Worm (Caenorhabditis elegans) whole organism, L4 larva: ENCODE measurements around the gene ZC443.4.

ENCODE experiments used
- D1046.2 ChIP-seq: fragments of 200-800 bp; sonication (Bioruptor generic); IDR thresholded peaks from 2 replicates; pipeline ENCODE4 v1.3.6; 2022; ENCODE audit warnings: missing genetic modification characterization, missing compliant biosample characterization
- F26F4.8 ChIP-seq: fragments of 200-800 bp; sonication (Bioruptor generic); conservative IDR thresholded peaks from 2 replicates; pipeline ENCODE4 v1.3.6; 2022; ENCODE audit warnings: missing genetic modification characterization, missing compliant biosample characterization
- F37D6.2 ChIP-seq: sonication (generic microtip); optimal IDR thresholded peaks from 2 replicates; lab custom pipeline; 2016; ENCODE audit warnings: mild to moderate bottlenecking, missing genetic modification characterization, missing compliant biosample characterization
- F44E2.7 ChIP-seq: fragments of 200-800 bp; sonication (Bioruptor generic); IDR thresholded peaks from 2 replicates; pipeline ENCODE4 v2.1.2; 2022; ENCODE audit warnings: missing genetic modification characterization, missing compliant biosample characterization
- F49E8.2 ChIP-seq: sonication (generic microtip); optimal IDR thresholded peaks from 2 replicates; lab custom pipeline; 2016; ENCODE audit warnings: missing compliant biosample characterization, mild to moderate bottlenecking, missing genetic modification characterization, borderline replicate concordance
- Y105C5A.15 ChIP-seq: fragments of 200-800 bp; sonication (Bioruptor generic); IDR thresholded peaks from 2 replicates; pipeline ENCODE4 v1.3.6; 2022; ENCODE audit warnings: missing genetic modification characterization, missing compliant biosample characterization
- ZK337.2 ChIP-seq: fragments of 200-800 bp; sonication (Bioruptor generic); IDR thresholded peaks from 2 replicates; pipeline ENCODE4 v1.3.6; 2022; ENCODE audit warnings: missing genetic modification reagents, missing genetic modification characterization, missing compliant biosample characterization
- ceh-62 ChIP-seq: sonication (generic microtip); optimal IDR thresholded peaks from 2 replicates; lab custom pipeline; 2017; ENCODE audit warnings: missing biosample characterization, missing genetic modification characterization
- ceh-82 ChIP-seq: sonication (generic microtip); optimal IDR thresholded peaks from 2 replicates; lab custom pipeline; 2017; ENCODE audit warnings: missing biosample characterization, missing genetic modification characterization
- daf-16 ChIP-seq, 3 experiments: sonication (generic microtip); optimal IDR thresholded peaks; 2 replicates each; lab custom pipeline; 2016 to 2017; ENCODE audit warnings: missing genetic modification characterization in 3 of 3, missing genetic modification reagents in 3 of 3, mild to moderate bottlenecking in 2 of 3, missing compliant biosample characterization in 2 of 3, missing biosample characterization in 1 of 3, moderate library complexity in 1 of 3
- daf-8 ChIP-seq: fragments of 200-800 bp; sonication (Bioruptor generic); IDR thresholded peaks from 2 replicates; pipeline ENCODE4 v1.3.6; 2022; ENCODE audit warnings: missing genetic modification characterization, missing compliant biosample characterization
- dmd-6 ChIP-seq: fragments of 200-800 bp; sonication (Bioruptor generic); IDR thresholded peaks from 2 replicates; pipeline ENCODE4 v1.3.6; 2022; ENCODE audit warnings: missing genetic modification reagents, missing genetic modification characterization, missing compliant biosample characterization
- dpl-1 ChIP-seq: fragments of 150-350 bp; optimal IDR thresholded peaks from 2 replicates; lab custom pipeline; 2014; ENCODE audit warnings: missing biosample characterization, missing genetic modification reagents, missing genetic modification characterization
- dve-1 ChIP-seq: sonication (generic microtip); optimal IDR thresholded peaks from 2 replicates; lab custom pipeline; 2017; ENCODE audit warnings: antibody characterized with exemption, mild to moderate bottlenecking, missing genetic modification characterization, missing compliant biosample characterization; ENCODE audit not compliant: insufficient read depth
- hlh-30 ChIP-seq: sonication (generic microtip); optimal IDR thresholded peaks from 2 replicates; lab custom pipeline; 2017; ENCODE audit warnings: antibody characterized with exemption, mild to moderate bottlenecking, missing genetic modification characterization, missing compliant biosample characterization; ENCODE audit not compliant: insufficient read depth
- hmg-1.1 ChIP-seq: fragments of 200-800 bp; sonication (Bioruptor generic); IDR thresholded peaks from 2 replicates; pipeline ENCODE4 v1.3.6; 2022; ENCODE audit warnings: missing genetic modification reagents, missing genetic modification characterization, missing compliant biosample characterization
- lin-1 ChIP-seq: fragments of 200-800 bp; sonication (Bioruptor generic); IDR thresholded peaks from 2 replicates; pipeline ENCODE4 v1.3.6; 2022; ENCODE audit warnings: missing genetic modification reagents, missing genetic modification characterization, missing compliant biosample characterization
- lin-13 ChIP-seq: fragments of 150-350 bp; optimal IDR thresholded peaks from 2 replicates; lab custom pipeline; 2014; ENCODE audit warnings: missing biosample characterization, missing genetic modification reagents, missing genetic modification characterization
- lin-15B ChIP-seq: fragments of 150-350 bp; sonication (generic microtip); optimal IDR thresholded peaks from 3 replicates; lab custom pipeline; 2014; ENCODE audit warnings: missing biosample characterization, missing genetic modification characterization
- mdt-29 ChIP-seq: fragments of 200-800 bp; sonication (Bioruptor generic); IDR thresholded peaks from 2 replicates; pipeline ENCODE4 v1.3.6; 2022; ENCODE audit warnings: missing genetic modification reagents, missing genetic modification characterization, missing compliant biosample characterization
- mxl-3 ChIP-seq: fragments of 200-800 bp; sonication (Bioruptor generic); optimal IDR thresholded peaks from 2 replicates; lab custom pipeline; 2018; ENCODE audit warnings: mild to moderate bottlenecking, missing genetic modification characterization, missing compliant biosample characterization
- nhr-10 ChIP-seq: fragments of 150-350 bp; optimal IDR thresholded peaks from 2 replicates; lab custom pipeline; 2014; ENCODE audit warnings: missing biosample characterization, missing genetic modification characterization
- nhr-111 ChIP-seq: fragments of 200-800 bp; sonication (Bioruptor generic); optimal IDR thresholded peaks from 2 replicates; lab custom pipeline; 2018; ENCODE audit warnings: mild to moderate bottlenecking, missing genetic modification characterization, missing compliant biosample characterization
- nhr-237 ChIP-seq: sonication (generic microtip); optimal IDR thresholded peaks from 2 replicates; lab custom pipeline; 2017; ENCODE audit warnings: missing biosample characterization, missing genetic modification characterization
- nhr-28 ChIP-seq: fragments of 150-350 bp; optimal IDR thresholded peaks from 2 replicates; lab custom pipeline; 2014; ENCODE audit warnings: missing biosample characterization, missing genetic modification characterization
- nhr-42 ChIP-seq: fragments of 200-800 bp; sonication (Bioruptor generic); IDR thresholded peaks from 2 replicates; pipeline ENCODE4 v1.3.6; 2022; ENCODE audit warnings: missing genetic modification characterization, missing compliant biosample characterization
- nhr-48 ChIP-seq: sonication (generic microtip); optimal IDR thresholded peaks from 2 replicates; lab custom pipeline; 2016; ENCODE audit warnings: mild to moderate bottlenecking, missing genetic modification characterization, missing compliant biosample characterization
- pha-4 ChIP-seq, 2 experiments: fragments of 150-350 bp in 1 of 2; fragments of 200-800 bp in 1 of 2; sonication (Bioruptor generic) in 1 of 2; IDR thresholded peaks in 1 of 2; optimal IDR thresholded peaks in 1 of 2; 2 replicates each; pipeline versions ENCODE4 v1.3.6 to Lab custom; 2014 to 2022; ENCODE audit warnings: missing genetic modification characterization in 2 of 2, missing genetic modification reagents in 2 of 2, missing biosample characterization in 1 of 2, missing compliant biosample characterization in 1 of 2
- pqm-1 ChIP-seq: sonication (generic microtip); optimal IDR thresholded peaks from 2 replicates; lab custom pipeline; 2017; ENCODE audit warnings: missing biosample characterization, missing genetic modification characterization
- rbr-2 ChIP-seq: sonication (generic microtip); optimal IDR thresholded peaks from 2 replicates; lab custom pipeline; 2016; ENCODE audit warnings: missing genotype, missing genetic modification characterization, missing compliant biosample characterization
- tra-1 ChIP-seq: fragments of 200-800 bp; sonication (Bioruptor generic); IDR thresholded peaks from 2 replicates; pipeline ENCODE4 v1.3.6; 2022; ENCODE audit warnings: missing genetic modification reagents, missing genetic modification characterization, missing compliant biosample characterization
- unc-62 ChIP-seq, 3 experiments: fragments of 150-350 bp in 1 of 3; sonication (generic microtip); optimal IDR thresholded peaks in 2 of 3; peaks in 1 of 3; 1 replicate in 1 of 3; 2 replicates in 2 of 3; lab custom pipeline; 2014 to 2017; ENCODE audit warnings: missing biosample characterization in 3 of 3, missing genetic modification characterization in 3 of 3, missing genetic modification reagents in 3 of 3, missing genotype in 1 of 3
- ztf-11 ChIP-seq: fragments of 150-350 bp; optimal IDR thresholded peaks from 2 replicates; lab custom pipeline; 2014; ENCODE audit warnings: missing biosample characterization, missing genetic modification characterization

Gene ZC443.4

DNA sequence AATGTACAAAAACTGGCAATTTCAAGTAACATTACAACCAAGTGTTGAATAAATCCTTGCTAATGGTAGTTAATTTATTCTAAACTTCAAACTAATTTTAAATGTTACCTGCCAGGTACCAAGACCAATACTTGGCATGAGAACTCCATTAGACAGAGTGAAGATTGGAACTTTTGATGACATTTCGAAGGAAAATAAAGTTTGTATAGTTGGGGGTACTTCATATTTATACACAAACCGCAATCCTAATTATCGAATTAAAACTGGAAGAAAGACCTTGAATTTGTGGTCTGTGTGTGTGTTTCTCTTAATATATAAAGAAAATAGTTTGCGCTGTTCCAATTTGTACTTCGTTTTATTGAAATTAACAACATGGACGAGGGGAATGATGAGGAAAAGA lies 9.8 kb downstream of the ZC443.4 start, which contains the start of gene ZC443.1:
ZC443.1 (minus strand) TSS at position 205 of the 400 bp plus-strand sequence.
- no peak for TF ChIP-seq dpl-1 (GFP tag; lab: Kevin White, UChicago)
- TF ChIP-seq F44E2.7 (GFP tag; lab: Robert Waterston, UW) = no peak
- no peak for TF ChIP-seq ceh-62 (tag; lab: Kevin White, UChicago)
- no peak for TF ChIP-seq ztf-11 (tag; lab: Kevin White, UChicago)
- TF ChIP-seq daf-8 (GFP tag; lab: Robert Waterston, UW) = no peak
- TF ChIP-seq F37D6.2 (tag; lab: Kevin White, UChicago) = no peak
- TF ChIP-seq rbr-2 = no peak

DNA sequence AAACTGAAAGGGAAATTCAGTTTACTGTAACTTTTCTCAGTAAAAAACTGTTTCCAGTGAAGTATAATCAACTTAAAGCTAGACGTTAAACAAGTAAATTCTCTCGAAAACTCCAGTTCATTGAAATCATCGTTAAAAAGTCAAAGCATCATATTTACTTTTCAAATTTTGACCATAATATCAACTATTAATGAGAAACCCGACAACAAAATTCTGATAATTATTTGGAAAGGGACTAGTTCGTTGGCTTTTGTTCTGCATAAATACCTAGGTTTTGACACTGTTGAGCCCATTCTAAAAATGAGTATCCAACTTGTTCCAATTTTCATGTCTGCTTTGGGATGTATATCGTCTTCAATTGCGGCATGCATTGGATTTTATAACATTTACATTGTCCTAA lies 13.5 kb downstream of the ZC443.4 start, which contains the start of gene ZC443.7:
ZC443.7 (plus strand) TSS at position 301 of the 400 bp plus-strand sequence.
- TF ChIP-seq F26F4.8 (no peak), F49E8.2 (no peak), lin-13 (GFP tag; lab: Kevin White, UChicago) (no peak), hlh-30 (tag; lab: Kevin White, UChicago) (no peak)

DNA sequence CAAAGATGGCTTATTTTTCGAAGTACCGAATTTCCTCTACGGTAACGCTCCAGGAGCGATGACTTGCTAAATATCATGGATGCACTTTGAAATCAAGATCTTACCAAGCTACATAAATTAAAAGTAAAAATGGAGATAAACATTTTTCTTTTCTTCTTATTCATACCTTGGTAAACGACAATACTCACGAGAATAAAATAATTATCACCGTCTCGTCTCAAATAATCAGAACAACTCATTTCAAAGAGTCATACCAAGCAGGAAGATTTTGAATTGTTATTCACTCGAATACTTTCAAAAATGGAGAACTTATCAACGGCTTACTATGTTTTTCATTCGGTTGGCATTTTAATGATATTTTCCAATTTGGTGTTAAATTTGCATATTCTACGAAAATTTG lies 16.4 kb downstream of the ZC443.4 start, which contains the start of gene srbc-45:
srbc-45 (plus strand) TSS at position 301 of the 400 bp plus-strand sequence.
- TF ChIP-seq D1046.2 (GFP tag; lab: Robert Waterston, UW) (no peak), mdt-29 (GFP tag; lab: Robert Waterston, UW) (no peak), nhr-111 (no peak), Y105C5A.15 (no peak), tra-1 (GFP tag; lab: Robert Waterston, UW) (no peak), mxl-3 (GFP tag; lab: Kevin White, UChicago) (no peak), nhr-42 (GFP tag; lab: Robert Waterston, UW) (no peak), lin-1 (no peak), pha-4 (GFP tag; IDR thresholded peaks at IDR 0.05; lab: Robert Waterston, UW) (no peak), pha-4 (tag; optimal IDR thresholded peaks at IDR 0.05; lab: Kevin White, UChicago) (no peak), daf-8 (GFP tag; lab: Robert Waterston, UW) (no peak), nhr-10 (tag; lab: Kevin White, UChicago) (no peak), nhr-237 (tag; lab: Kevin White, UChicago) (no peak)

DNA sequence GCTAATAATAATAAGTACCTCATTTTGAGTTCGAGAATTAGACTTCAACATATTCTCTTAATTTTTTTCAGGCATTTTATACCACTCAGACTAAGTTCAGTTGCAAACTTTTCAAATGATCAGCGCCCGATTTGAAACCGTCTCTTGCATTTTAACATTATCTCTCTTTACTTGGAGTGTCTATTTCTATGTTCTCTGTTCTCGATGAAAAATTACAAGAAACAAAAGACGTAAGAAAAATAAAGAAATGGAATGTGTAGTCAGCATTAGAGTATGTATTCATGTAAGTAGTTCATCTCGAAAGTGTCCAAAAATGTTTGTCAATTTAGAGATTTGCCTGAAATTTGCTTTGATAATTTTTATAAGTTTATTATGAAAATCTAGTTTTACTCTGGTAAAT lies 19.5 kb downstream of the ZC443.4 start, which contains the start of gene ugt-3:
ugt-3 (minus strand) TSS at position 101 of the 400 bp plus-strand sequence.
- TF ChIP-seq ceh-82 (tag; lab: Kevin White, UChicago) (no peak), hmg-1.1 (GFP tag; lab: Robert Waterston, UW) (no peak)

DNA sequence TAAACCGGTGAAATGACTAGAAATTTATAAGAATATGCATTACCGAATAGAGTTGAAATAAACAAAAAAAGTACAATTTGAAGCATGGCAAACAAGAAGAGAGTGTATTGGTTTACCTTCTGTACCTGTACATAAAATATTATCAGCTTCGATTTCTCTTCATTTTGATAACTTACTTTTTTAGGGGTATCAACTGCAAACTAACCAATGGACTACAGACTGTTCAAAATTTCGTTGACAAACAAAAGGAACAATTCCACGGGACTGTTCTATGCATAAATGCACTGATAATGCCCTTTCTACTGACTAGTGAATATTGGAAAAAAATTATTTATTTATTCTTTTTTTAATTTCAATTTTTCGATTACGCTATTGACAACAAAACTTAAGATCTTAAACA lies 21.7 kb downstream of the ZC443.4 start, which contains the start of gene ugt-6:
ugt-6 (minus strand) TSS at position 233 of the 400 bp plus-strand sequence.
- TF ChIP-seq nhr-28 (tag; lab: Kevin White, UChicago) (peak; percentile 75), daf-16 (GFP tag; optimal IDR thresholded peaks at IDR 0.05; lab: Kevin White, UChicago) (no peak), daf-16 (tag; optimal IDR thresholded peaks at IDR 0.05; lab: Kevin White, UChicago) (peak; percentile 82), ZK337.2 (no peak)

DNA sequence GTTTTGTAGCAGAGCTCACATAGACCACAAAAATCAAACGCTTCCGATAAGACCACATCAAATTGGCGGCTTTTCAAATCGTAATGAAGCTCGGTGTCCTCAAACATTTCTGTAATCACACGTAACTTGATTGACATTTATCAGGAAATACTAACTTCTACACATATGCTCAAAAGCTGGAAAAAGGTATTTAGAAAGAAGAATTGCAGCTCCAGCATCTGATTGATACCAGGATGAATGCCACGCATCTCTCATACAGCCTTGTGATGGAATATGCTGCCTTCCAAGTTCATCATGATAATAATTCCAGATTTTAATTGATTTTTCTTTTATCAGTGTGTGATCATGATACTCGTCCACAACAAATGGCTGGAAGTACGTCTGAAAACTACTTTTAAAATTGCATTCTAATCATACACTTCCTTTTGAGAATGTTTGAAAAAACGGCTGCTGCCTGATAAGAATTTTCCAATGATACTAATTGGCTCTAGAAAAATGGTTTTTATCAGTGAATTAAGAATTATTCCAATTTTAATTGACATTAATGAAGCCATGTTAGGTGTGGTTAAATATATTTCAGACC lies 22.7 kb downstream of the ZC443.4 start:
- TF ChIP-seq nhr-111 (no peak), unc-62 (GFP tag; optimal IDR thresholded peaks at IDR 0.05 in 1 of 2; lab: Kevin White, UChicago) (peak in 1 of 2 experiments; percentile 83), unc-62 (tag; optimal IDR thresholded peaks at IDR 0.05; lab: Kevin White, UChicago) (no peak), pqm-1 (tag; lab: Kevin White, UChicago) (peak; percentile 52), dve-1 (tag; lab: Kevin White, UChicago) (peak; percentile 21), dmd-6 (GFP tag; lab: Robert Waterston, UW) (peak; percentile 81), nhr-48 (tag; lab: Kevin White, UChicago) (peak; percentile 53), lin-15B (tag; lab: Kevin White, UChicago) (no peak), tra-1 (GFP tag; lab: Robert Waterston, UW) (0 out of 2 replicates have a peak, but pooled peaks have one; percentile 36)
